Fruit fly (Drosophila melanogaster) whole organism, embryonic: ENCODE data around the gene Calr.

ENCODE experiments used
- Asciz ChIP-seq: fragments of 200-800 bp; sonication (Bioruptor generic); optimal IDR thresholded peaks from 2 replicates; lab custom pipeline; 2017; ENCODE audit warnings: missing biosample characterization, mild to moderate bottlenecking, missing genetic modification characterization, missing genetic modification reagents
- BtbVII ChIP-seq: fragments of 200-800 bp; sonication (Bioruptor generic); optimal IDR thresholded peaks from 3 replicates; lab custom pipeline; 2017; ENCODE audit warnings: missing biosample characterization, mild to moderate bottlenecking, missing genetic modification characterization
- CG10321 ChIP-seq: fragments of 200-800 bp; sonication (Bioruptor generic); IDR thresholded peaks from 2 replicates; pipeline ENCODE4 v1.3.6; 2022; ENCODE audit warnings: missing biosample characterization, missing genetic modification characterization
- CG10366 ChIP-seq: fragments of 200-800 bp; sonication (Bioruptor generic); IDR thresholded peaks from 2 replicates; pipeline ENCODE4 v1.3.6; 2022; ENCODE audit warnings: missing biosample characterization, missing genetic modification characterization
- CG10565 ChIP-seq: fragments of 200-800 bp; sonication (Bioruptor generic); optimal IDR thresholded peaks from 3 replicates; lab custom pipeline; 2016; ENCODE audit warnings: missing biosample characterization, mild to moderate bottlenecking, missing genetic modification characterization
- CG12071 ChIP-seq: fragments of 200-800 bp; sonication (Bioruptor generic); optimal IDR thresholded peaks from 3 replicates; lab custom pipeline; 2018; ENCODE audit warnings: missing biosample characterization, mild to moderate bottlenecking, missing genetic modification characterization
- CG12391 ChIP-seq: fragments of 200-800 bp; sonication (Bioruptor generic); optimal IDR thresholded peaks from 3 replicates; lab custom pipeline; 2018; ENCODE audit warnings: missing biosample characterization, mild to moderate bottlenecking, missing genetic modification characterization, moderate library complexity
- CG12659 ChIP-seq: fragments of 200-800 bp; sonication (Bioruptor generic); optimal IDR thresholded peaks from 3 replicates; lab custom pipeline; 2017; ENCODE audit warnings: mild to moderate bottlenecking, missing biosample characterization, missing genetic modification reagents, missing genetic modification characterization
- CG13775 ChIP-seq: fragments of 200-800 bp; sonication (Bioruptor generic); optimal IDR thresholded peaks from 3 replicates; lab custom pipeline; 2017; ENCODE audit warnings: missing biosample characterization, mild to moderate bottlenecking, missing genetic modification characterization
- CG14860 ChIP-seq: fragments of 200-800 bp; sonication (Bioruptor generic); IDR thresholded peaks from 3 replicates; pipeline ENCODE4 v1.3.6; 2022; ENCODE audit warnings: missing biosample characterization, missing genetic modification characterization; ENCODE audit not compliant: partially characterized antibody
- CG17829 ChIP-seq: fragments of 200-800 bp; optimal IDR thresholded peaks from 2 replicates; lab custom pipeline; 2019; ENCODE audit warnings: missing biosample characterization, mild to moderate bottlenecking, missing genetic modification characterization, moderate library complexity
- CG4282 ChIP-seq: fragments of 200-800 bp; sonication (Bioruptor generic); optimal IDR thresholded peaks from 2 replicates; lab custom pipeline; 2016; ENCODE audit warnings: missing biosample characterization, missing genetic modification characterization
- CG5245 ChIP-seq: fragments of 200-800 bp; sonication (Bioruptor generic); optimal IDR thresholded peaks from 3 replicates; lab custom pipeline; 2016; ENCODE audit warnings: missing biosample characterization, missing genetic modification characterization
- CG6683 ChIP-seq: fragments of 200-800 bp; sonication (Bioruptor generic); optimal IDR thresholded peaks from 2 replicates; lab custom pipeline; 2017; ENCODE audit warnings: missing biosample characterization, mild to moderate bottlenecking, missing genetic modification characterization, missing genetic modification reagents
- CG6854 ChIP-seq: fragments of 200-800 bp; sonication (Bioruptor generic); optimal IDR thresholded peaks from 3 replicates; lab custom pipeline; 2017; ENCODE audit warnings: missing biosample characterization, mild to moderate bottlenecking, missing genetic modification characterization
- CG7372 ChIP-seq: fragments of 200-800 bp; sonication (Bioruptor generic); IDR thresholded peaks from 2 replicates; pipeline ENCODE4 v1.3.6; 2022; ENCODE audit warnings: missing biosample characterization, missing genetic modification characterization
- CG7963 ChIP-seq: fragments of 200-800 bp; sonication (Bioruptor generic); IDR thresholded peaks from 3 replicates; pipeline ENCODE4 v1.3.6; 2022; ENCODE audit warnings: missing biosample characterization, missing genetic modification characterization; ENCODE audit not compliant: partially characterized antibody
- CG8089 ChIP-seq: fragments of 200-800 bp; sonication (Bioruptor generic); optimal IDR thresholded peaks from 3 replicates; lab custom pipeline; 2016; ENCODE audit warnings: missing biosample characterization, missing genetic modification characterization
- CG8281 ChIP-seq: fragments of 200-800 bp; sonication (Bioruptor generic); optimal IDR thresholded peaks from 2 replicates; lab custom pipeline; 2018; ENCODE audit warnings: missing biosample characterization, mild to moderate bottlenecking, missing genetic modification characterization, moderate library complexity
- CG8924 ChIP-seq: fragments of 200-800 bp; optimal IDR thresholded peaks from 3 replicates; lab custom pipeline; 2019; ENCODE audit warnings: missing biosample characterization, mild to moderate bottlenecking, missing genetic modification characterization, moderate library complexity
- Dek ChIP-seq: fragments of 200-800 bp; sonication (Bioruptor generic); optimal IDR thresholded peaks from 3 replicates; lab custom pipeline; 2019; ENCODE audit warnings: missing biosample characterization, mild to moderate bottlenecking, missing genetic modification characterization, moderate library complexity
- Dll ChIP-seq: fragments of 200-800 bp; sonication (Bioruptor generic); IDR thresholded peaks from 4 replicates; pipeline ENCODE4 v1.3.6; 2022; ENCODE audit warnings: missing biosample characterization, missing genetic modification characterization; ENCODE audit not compliant: partially characterized antibody
- E2f2 ChIP-seq: fragments of 200-800 bp; sonication (Bioruptor generic); IDR thresholded peaks from 2 replicates; pipeline ENCODE4 v1.3.6; 2022; ENCODE audit warnings: missing biosample characterization, missing genetic modification characterization
- Kr ChIP-seq: fragments of 200-800 bp; sonication (Bioruptor generic); optimal IDR thresholded peaks from 2 replicates; lab custom pipeline; 2017; ENCODE audit warnings: missing biosample characterization, mild to moderate bottlenecking, missing genetic modification characterization
- Lhr ChIP-seq: fragments of 200-800 bp; sonication (Bioruptor generic); optimal IDR thresholded peaks from 3 replicates; lab custom pipeline; 2017; ENCODE audit warnings: mild to moderate bottlenecking, missing biosample characterization, missing genetic modification reagents, missing genetic modification characterization
- Rx ChIP-seq: fragments of 200-800 bp; sonication (Bioruptor generic); IDR thresholded peaks from 2 replicates; pipeline ENCODE4 v1.3.6; 2022; ENCODE audit warnings: missing biosample characterization, missing genetic modification characterization
- Sox102F ChIP-seq: fragments of 200-800 bp; sonication (Bioruptor generic); optimal IDR thresholded peaks from 2 replicates; lab custom pipeline; 2018; ENCODE audit warnings: missing biosample characterization, mild to moderate bottlenecking, missing genetic modification characterization, moderate library complexity
- Ssrp ChIP-seq: fragments of 200-800 bp; sonication (Bioruptor generic); optimal IDR thresholded peaks from 2 replicates; lab custom pipeline; 2018; ENCODE audit warnings: missing biosample characterization, mild to moderate bottlenecking, missing genetic modification characterization, moderate library complexity
- abd-A ChIP-seq: fragments of 200-800 bp; sonication (Bioruptor generic); optimal IDR thresholded peaks from 3 replicates; lab custom pipeline; 2019; ENCODE audit warnings: missing biosample characterization, mild to moderate bottlenecking, missing genetic modification characterization, moderate library complexity
- bbx ChIP-seq: fragments of 200-800 bp; sonication (Bioruptor generic); IDR thresholded peaks from 2 replicates; pipeline ENCODE4 v1.3.6; 2022; ENCODE audit warnings: missing biosample characterization, missing genetic modification characterization; ENCODE audit not compliant: partially characterized antibody
- bowl ChIP-seq: fragments of 200-800 bp; sonication (Bioruptor generic); IDR thresholded peaks from 2 replicates; pipeline ENCODE4 v1.3.6; 2022; ENCODE audit warnings: missing biosample characterization, missing genetic modification characterization
- bsh ChIP-seq, 2 experiments: fragments of 200-800 bp; sonication (Bioruptor generic); optimal IDR thresholded peaks; 2 replicates each; lab custom pipeline; 2017 to 2018; ENCODE audit warnings: mild to moderate bottlenecking in 2 of 2, missing biosample characterization in 2 of 2, missing genetic modification characterization in 2 of 2, moderate library complexity in 1 of 2
- disco-r ChIP-seq: fragments of 200-800 bp; sonication (Bioruptor generic); optimal IDR thresholded peaks from 2 replicates; lab custom pipeline; 2016; ENCODE audit warnings: missing biosample characterization, missing genetic modification characterization
- dm ChIP-seq: fragments of 200-800 bp; sonication (Bioruptor generic); optimal IDR thresholded peaks from 3 replicates; lab custom pipeline; 2016; ENCODE audit warnings: missing biosample characterization, missing genetic modification characterization
- dmrt99B ChIP-seq: fragments of 200-800 bp; sonication (Bioruptor generic); optimal IDR thresholded peaks from 2 replicates; lab custom pipeline; 2018; ENCODE audit warnings: missing biosample characterization, mild to moderate bottlenecking, missing genetic modification characterization, moderate library complexity
- ewg ChIP-seq: fragments of 200-800 bp; sonication (Bioruptor generic); optimal IDR thresholded peaks from 3 replicates; lab custom pipeline; 2017; ENCODE audit warnings: mild to moderate bottlenecking, missing biosample characterization, missing genetic modification reagents, missing genetic modification characterization
- gem ChIP-seq: fragments of 200-800 bp; sonication (Bioruptor generic); optimal IDR thresholded peaks from 2 replicates; lab custom pipeline; 2019; ENCODE audit warnings: missing biosample characterization, mild to moderate bottlenecking, missing genetic modification characterization, moderate library complexity
- gsb ChIP-seq: fragments of 200-800 bp; sonication (Bioruptor generic); IDR thresholded peaks from 2 replicates; pipeline ENCODE4 v1.3.6; 2022; ENCODE audit warnings: missing biosample characterization, missing genetic modification characterization
- gsb-n ChIP-seq: fragments of 200-800 bp; sonication (Bioruptor generic); optimal IDR thresholded peaks from 3 replicates; lab custom pipeline; 2018; ENCODE audit warnings: missing biosample characterization, mild to moderate bottlenecking, missing genetic modification characterization
- h ChIP-seq: fragments of >200 bp; optimal IDR thresholded peaks from 2 replicates; lab custom pipeline; 2017
- lab ChIP-seq: fragments of 200-800 bp; sonication (Bioruptor generic); optimal IDR thresholded peaks from 3 replicates; lab custom pipeline; 2017; ENCODE audit warnings: missing biosample characterization, missing genetic modification characterization, mild to moderate bottlenecking, moderate library complexity, missing genetic modification reagents
- nmo ChIP-seq: fragments of 200-800 bp; sonication (Bioruptor generic); optimal IDR thresholded peaks from 2 replicates; lab custom pipeline; 2018; ENCODE audit warnings: missing biosample characterization, mild to moderate bottlenecking, missing genetic modification characterization, moderate library complexity
- pzg ChIP-seq: fragments of 200-800 bp; sonication (Bioruptor generic); optimal IDR thresholded peaks from 3 replicates; lab custom pipeline; 2018; ENCODE audit warnings: missing biosample characterization, mild to moderate bottlenecking, missing genetic modification characterization, moderate library complexity
- repo ChIP-seq: fragments of 200-800 bp; sonication (Bioruptor generic); optimal IDR thresholded peaks from 2 replicates; lab custom pipeline; 2016; ENCODE audit warnings: missing biosample characterization, missing genetic modification characterization
- rib ChIP-seq: fragments of 200-800 bp; sonication (Bioruptor generic); IDR thresholded peaks from 2 replicates; pipeline ENCODE4 v1.3.6; 2022; ENCODE audit warnings: missing biosample characterization, missing genetic modification characterization
- shn ChIP-seq: fragments of 200-800 bp; sonication (Bioruptor generic); optimal IDR thresholded peaks from 3 replicates; lab custom pipeline; 2016; ENCODE audit warnings: missing biosample characterization, missing genetic modification characterization
- ssp ChIP-seq: fragments of 200-800 bp; sonication (Bioruptor generic); IDR thresholded peaks from 2 replicates; pipeline ENCODE4 v1.3.6; 2022; ENCODE audit warnings: missing biosample characterization, missing genetic modification characterization
- twi ChIP-seq: fragments of 200-800 bp; optimal IDR thresholded peaks from 2 replicates; lab custom pipeline; 2019; ENCODE audit warnings: missing biosample characterization, mild to moderate bottlenecking, missing genetic modification characterization, moderate library complexity
- yki ChIP-seq: fragments of >200 bp; optimal IDR thresholded peaks from 3 replicates; lab custom pipeline; 2018
- zen ChIP-seq: fragments of 200-800 bp; sonication (Bioruptor generic); optimal IDR thresholded peaks from 3 replicates; lab custom pipeline; 2018; ENCODE audit warnings: missing biosample characterization, mild to moderate bottlenecking, missing genetic modification characterization, moderate library complexity

Gene Calr

DNA sequence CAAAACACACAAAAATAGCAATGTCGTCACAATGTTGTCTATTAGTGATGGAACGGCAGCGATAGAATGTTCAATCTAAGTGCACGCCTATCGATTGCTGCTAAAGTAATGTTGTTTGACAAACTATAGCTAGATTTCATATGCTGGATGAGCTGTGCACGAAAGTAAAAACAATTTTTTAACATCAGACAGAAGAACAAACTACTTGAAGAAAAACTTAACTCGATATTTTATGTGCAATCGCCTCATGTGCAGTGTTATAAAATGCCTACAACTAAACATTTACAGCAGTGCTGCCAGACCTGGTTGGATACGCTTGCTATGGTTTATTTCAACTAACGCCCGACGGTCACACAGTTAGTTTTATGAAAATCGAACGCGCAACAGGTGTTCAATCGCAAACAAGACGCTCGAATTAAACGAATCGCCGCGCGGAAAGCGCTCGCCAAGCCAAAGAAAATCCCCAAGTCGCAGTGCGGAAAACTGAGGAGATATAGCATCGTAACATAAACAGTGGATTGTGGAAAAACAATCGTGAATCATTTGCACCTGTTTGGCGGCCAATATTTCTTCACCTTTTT is 39.6 kb downstream of the Calr start, which contains the start of the genes bocks and CG8312 (continued):
- TF ChIP-seq CG12071 (GFP tag; lab: Kevin White, UChicago) (peak; percentile 17), lab (GFP tag; lab: Kevin White, UChicago) (peak; percentile 69), CG17829 (tag; lab: Kevin White, UChicago) (peak; percentile 63), CG6854 (GFP tag; lab: Kevin White, UChicago) (peak; percentile 1), twi (peak; percentile 48), CG13775 (GFP tag; lab: Kevin White, UChicago) (peak; percentile 26), bowl (GFP tag; lab: Robert Waterston, UW) (no peak), CG8281 (tag; lab: Kevin White, UChicago) (no peak), zen (tag; lab: Kevin White, UChicago) (peak; percentile 26), yki (lab: Kevin White, UChicago) (no peak), CG8089 (GFP tag; lab: Kevin White, UChicago) (peak; percentile 12), Sox102F (GFP tag; lab: Kevin White, UChicago) (no peak), Asciz (GFP tag; lab: Kevin White, UChicago) (no peak), Dll (GFP tag; lab: Robert Waterston, UW) (no peak), pzg (GFP tag; lab: Kevin White, UChicago) (peak; percentile 99), repo (peak; percentile 46), dmrt99B (tag; lab: Kevin White, UChicago) (no peak), Ssrp (no peak), CG12391 (peak; percentile 57), bsh (GFP tag; optimal IDR thresholded peaks at IDR 0.05; lab: Kevin White, UChicago) (no peak), ewg (GFP tag; lab: Kevin White, UChicago) (peak; percentile 80), Kr (GFP tag; lab: Kevin White, UChicago) (no peak), abd-A (tag; lab: Kevin White, UChicago) (no peak), nmo (GFP tag; lab: Kevin White, UChicago) (peak; percentile 79), Rx (GFP tag; lab: Robert Waterston, UW) (no peak), CG5245 (GFP tag; lab: Kevin White, UChicago) (no peak), rib (GFP tag; lab: Robert Waterston, UW) (no peak), CG14860 (no peak), dm (GFP tag; lab: Kevin White, UChicago) (peak; percentile 58), CG12659 (GFP tag; lab: Kevin White, UChicago) (peak; percentile 89), Lhr (GFP tag; lab: Kevin White, UChicago) (peak; percentile 92), Dek (tag; lab: Kevin White, UChicago) (no peak), bbx (no peak), CG7372 (no peak), gsb (no peak), CG10366 (no peak), BtbVII (peak; percentile 16), E2f2 (GFP tag; lab: Robert Waterston, UW) (no peak), shn (GFP tag; lab: Kevin White, UChicago) (peak; percentile 16), gsb-n (tag; lab: Kevin White, UChicago) (peak; percentile 66), CG8924 (tag; lab: Kevin White, UChicago) (peak; percentile 50), CG7963 (no peak), disco-r (GFP tag; lab: Kevin White, UChicago) (peak; percentile 15), h (no peak), ssp (GFP tag; lab: Robert Waterston, UW) (no peak), CG10565 (GFP tag; lab: Kevin White, UChicago) (no peak), CG4282 (GFP tag; lab: Kevin White, UChicago) (no peak), CG10321 (no peak), CG6683 (no peak), gem (tag; lab: Kevin White, UChicago) (peak; percentile 24)
